Fruit fly (Drosophila melanogaster) whole organism, adult: Measurements from ENCODE around the gene Tnpo-SR.

Experiments used
- CG7101 ChIP-seq: fragments of 200-800 bp; sonication (Bioruptor generic); optimal IDR thresholded peaks from 2 replicates; lab custom pipeline; 2018; ENCODE audit warnings: missing biosample characterization, mild to moderate bottlenecking, missing genetic modification characterization, moderate library complexity
- Clk ChIP-seq: fragments of 200-800 bp; sonication (Bioruptor generic); optimal IDR thresholded peaks from 2 replicates; lab custom pipeline; 2017; ENCODE audit warnings: missing biosample characterization, missing genetic modification characterization
- ovo ChIP-seq: fragments of 200-800 bp; sonication (Bioruptor generic); optimal IDR thresholded peaks from 2 replicates; lab custom pipeline; 2016; ENCODE audit warnings: missing biosample characterization, missing genetic modification characterization

dm6 chr2L:2799909-2800478 is 40.3 kb downstream of the Tnpo-SR start, which contains the start of gene Syt1:
- TF ChIP-seq CG7101 (tag; lab: Kevin White, UChicago) (no peak), Clk (GFP tag; lab: Kevin White, UChicago) (no peak), ovo (GFP tag; lab: Kevin White, UChicago) (no peak)
